Fruit fly (Drosophila melanogaster) whole organism, embryonic: ENCODE data around the gene CG14856.

Experiments
- ATbp ChIP-seq: fragments of 200-800 bp; sonication (Bioruptor generic); optimal IDR thresholded peaks from 2 replicates; lab custom pipeline; 2017; ENCODE audit warnings: missing biosample characterization, mild to moderate bottlenecking, missing genetic modification characterization, missing genetic modification reagents
- Bgb ChIP-seq: fragments of 200-800 bp; sonication (Bioruptor generic); IDR thresholded peaks from 2 replicates; pipeline ENCODE4 v1.3.6; 2022; ENCODE audit warnings: missing biosample characterization, missing genetic modification characterization; ENCODE audit not compliant: partially characterized antibody
- CG1024 ChIP-seq: fragments of 200-800 bp; sonication (Bioruptor generic); IDR thresholded peaks from 2 replicates; pipeline ENCODE4 v1.3.6; 2022; ENCODE audit warnings: missing biosample characterization, missing genetic modification characterization
- CG10366 ChIP-seq: fragments of 200-800 bp; sonication (Bioruptor generic); IDR thresholded peaks from 2 replicates; pipeline ENCODE4 v1.3.6; 2022; ENCODE audit warnings: missing biosample characterization, missing genetic modification characterization
- CG10654 ChIP-seq: fragments of 200-800 bp; sonication (Bioruptor generic); optimal IDR thresholded peaks from 2 replicates; lab custom pipeline; 2016; ENCODE audit warnings: missing biosample characterization, missing genetic modification characterization
- CG11504 ChIP-seq: fragments of 200-800 bp; sonication (Bioruptor generic); optimal IDR thresholded peaks from 3 replicates; lab custom pipeline; 2019; ENCODE audit warnings: missing biosample characterization, mild to moderate bottlenecking, missing genetic modification characterization, moderate library complexity
- CG11560 ChIP-seq: fragments of 200-800 bp; sonication (Bioruptor generic); IDR thresholded peaks from 3 replicates; pipeline ENCODE4 v1.3.6; 2022; ENCODE audit warnings: missing biosample characterization, missing genetic modification characterization
- CG11696 ChIP-seq: fragments of 200-800 bp; sonication (Bioruptor generic); IDR thresholded peaks from 2 replicates; pipeline ENCODE4 v1.3.6; 2022; ENCODE audit warnings: missing biosample characterization, missing genetic modification characterization
- CG12071 ChIP-seq: fragments of 200-800 bp; sonication (Bioruptor generic); optimal IDR thresholded peaks from 3 replicates; lab custom pipeline; 2018; ENCODE audit warnings: missing biosample characterization, mild to moderate bottlenecking, missing genetic modification characterization
- CG12769 ChIP-seq: fragments of 200-800 bp; sonication (Bioruptor generic); optimal IDR thresholded peaks from 2 replicates; lab custom pipeline; 2019; ENCODE audit warnings: missing biosample characterization, mild to moderate bottlenecking, missing genetic modification characterization, moderate library complexity
- CG15601 ChIP-seq: fragments of 200-800 bp; sonication (Bioruptor generic); optimal IDR thresholded peaks from 3 replicates; lab custom pipeline; 2019; ENCODE audit warnings: missing biosample characterization, mild to moderate bottlenecking, missing genetic modification characterization, moderate library complexity
- CG17359 ChIP-seq: fragments of 200-800 bp; sonication (Bioruptor generic); optimal IDR thresholded peaks from 3 replicates; lab custom pipeline; 2018; ENCODE audit warnings: missing biosample characterization, mild to moderate bottlenecking, missing genetic modification characterization, moderate library complexity
- CG17385 ChIP-seq: fragments of 200-800 bp; sonication (Bioruptor generic); optimal IDR thresholded peaks from 3 replicates; lab custom pipeline; 2018; ENCODE audit warnings: missing biosample characterization, mild to moderate bottlenecking, missing genetic modification characterization
- CG2116 ChIP-seq: fragments of 200-800 bp; sonication (Bioruptor generic); optimal IDR thresholded peaks from 3 replicates; lab custom pipeline; 2018; ENCODE audit warnings: missing biosample characterization, mild to moderate bottlenecking, missing genetic modification characterization
- CG2712 ChIP-seq: fragments of 200-800 bp; optimal IDR thresholded peaks from 3 replicates; lab custom pipeline; 2019; ENCODE audit warnings: missing biosample characterization, mild to moderate bottlenecking, missing genetic modification characterization, moderate library complexity
- CG2889 ChIP-seq: fragments of 200-800 bp; sonication (Bioruptor generic); IDR thresholded peaks from 3 replicates; pipeline ENCODE4 v1.3.6; 2022; ENCODE audit warnings: missing biosample characterization, missing genetic modification characterization
- CG31441 ChIP-seq: fragments of 200-800 bp; sonication (Bioruptor generic); IDR thresholded peaks from 2 replicates; pipeline ENCODE4 v1.3.6; 2022; ENCODE audit warnings: missing biosample characterization, missing genetic modification characterization
- CG32532 ChIP-seq: fragments of 200-800 bp; sonication (Bioruptor generic); IDR thresholded peaks from 2 replicates; pipeline ENCODE4 v1.3.6; 2022; ENCODE audit warnings: missing biosample characterization, missing genetic modification characterization
- CG32772 ChIP-seq: fragments of 200-800 bp; sonication (Bioruptor generic); IDR thresholded peaks from 2 replicates; pipeline ENCODE4 v1.3.6; 2022; ENCODE audit warnings: missing biosample characterization, missing genetic modification characterization
- CG4404 ChIP-seq: fragments of 200-800 bp; sonication (Bioruptor generic); IDR thresholded peaks from 2 replicates; pipeline ENCODE4 v1.3.6; 2022; ENCODE audit warnings: missing biosample characterization, missing genetic modification characterization
- CG4730 ChIP-seq: fragments of 200-800 bp; sonication (Bioruptor generic); IDR thresholded peaks from 2 replicates; pipeline ENCODE4 v1.3.6; 2022; ENCODE audit warnings: missing biosample characterization, missing genetic modification characterization
- CG6254 ChIP-seq: fragments of 200-800 bp; sonication (Bioruptor generic); optimal IDR thresholded peaks from 3 replicates; lab custom pipeline; 2017; ENCODE audit warnings: mild to moderate bottlenecking, missing biosample characterization, missing genetic modification reagents, missing genetic modification characterization
- CG6791 ChIP-seq: fragments of 200-800 bp; sonication (Bioruptor generic); IDR thresholded peaks from 3 replicates; pipeline ENCODE4 v1.3.6; 2022; ENCODE audit warnings: missing biosample characterization, missing genetic modification characterization; ENCODE audit not compliant: partially characterized antibody
- CG8944 ChIP-seq: fragments of 200-800 bp; sonication (Bioruptor generic); optimal IDR thresholded peaks from 3 replicates; lab custom pipeline; 2016; ENCODE audit warnings: missing biosample characterization, missing genetic modification characterization
- CG9817 ChIP-seq: fragments of 200-800 bp; sonication (Bioruptor generic); optimal IDR thresholded peaks from 2 replicates; lab custom pipeline; 2018; ENCODE audit warnings: missing biosample characterization, mild to moderate bottlenecking, missing genetic modification characterization, moderate library complexity
- Camta ChIP-seq: fragments of 200-800 bp; sonication (Bioruptor generic); optimal IDR thresholded peaks from 2 replicates; lab custom pipeline; 2016; ENCODE audit warnings: missing biosample characterization, missing genetic modification characterization
- CkIIα-i1 ChIP-seq: fragments of 200-800 bp; sonication (Bioruptor generic); IDR thresholded peaks from 2 replicates; pipeline ENCODE4 v1.3.6; 2022; ENCODE audit warnings: missing biosample characterization, missing genetic modification characterization
- D19A ChIP-seq: fragments of 200-800 bp; optimal IDR thresholded peaks from 3 replicates; lab custom pipeline; 2019; ENCODE audit warnings: missing biosample characterization, mild to moderate bottlenecking, missing genetic modification characterization, moderate library complexity
- Doc3 ChIP-seq: fragments of 200-800 bp; sonication (Bioruptor generic); IDR thresholded peaks from 3 replicates; pipeline ENCODE4 v1.3.6; 2022; ENCODE audit warnings: missing biosample characterization, missing genetic modification characterization; ENCODE audit not compliant: partially characterized antibody
- HHEX ChIP-seq: fragments of 200-800 bp; sonication (Bioruptor generic); optimal IDR thresholded peaks from 3 replicates; lab custom pipeline; 2017; ENCODE audit warnings: missing biosample characterization, mild to moderate bottlenecking, missing genetic modification characterization, missing genetic modification reagents
- Sry-β ChIP-seq: fragments of 200-800 bp; sonication (Bioruptor generic); optimal IDR thresholded peaks from 2 replicates; lab custom pipeline; 2018; ENCODE audit warnings: missing biosample characterization, mild to moderate bottlenecking, missing genetic modification characterization, moderate library complexity
- bcd ChIP-seq: fragments of 200-800 bp; sonication (Bioruptor generic); optimal IDR thresholded peaks from 2 replicates; lab custom pipeline; 2017; ENCODE audit warnings: missing biosample characterization, mild to moderate bottlenecking, missing genetic modification characterization
- cas ChIP-seq: fragments of 200-800 bp; sonication (Bioruptor generic); IDR thresholded peaks from 2 replicates; pipeline ENCODE4 v1.3.6; 2022; ENCODE audit warnings: missing biosample characterization, missing genetic modification characterization
- chinmo ChIP-seq: fragments of 200-800 bp; sonication (Bioruptor generic); IDR thresholded peaks from 4 replicates; pipeline ENCODE4 v1.3.6; 2022; ENCODE audit warnings: missing biosample characterization, missing genetic modification characterization; ENCODE audit not compliant: partially characterized antibody
- corto ChIP-seq: fragments of 200-800 bp; sonication (Bioruptor generic); optimal IDR thresholded peaks from 2 replicates; lab custom pipeline; 2016; ENCODE audit warnings: missing biosample characterization, mild to moderate bottlenecking, missing genetic modification characterization, moderate library complexity
- dmrt11E ChIP-seq: fragments of 200-800 bp; sonication (Bioruptor generic); optimal IDR thresholded peaks from 3 replicates; lab custom pipeline; 2018; ENCODE audit warnings: missing biosample characterization, mild to moderate bottlenecking, missing genetic modification characterization, moderate library complexity
- ken ChIP-seq: fragments of 200-800 bp; sonication (Bioruptor generic); IDR thresholded peaks from 3 replicates; pipeline ENCODE4 v1.3.6; 2022; ENCODE audit warnings: missing biosample characterization, missing genetic modification characterization
- mam ChIP-seq: fragments of 200-800 bp; sonication (Bioruptor generic); optimal IDR thresholded peaks from 3 replicates; lab custom pipeline; 2016; ENCODE audit warnings: missing biosample characterization, missing genetic modification characterization
- pan ChIP-seq, 4 experiments: fragments of >200 bp in 3 of 4; fragments of 200-800 bp in 1 of 4; sonication (Bioruptor generic) in 1 of 4; optimal IDR thresholded peaks in 3 of 4; IDR thresholded peaks in 1 of 4; 2 replicates each; pipeline versions ENCODE4 v1.3.6 to Lab custom; 2017 to 2022; ENCODE audit warnings: missing biosample characterization in 2 of 4, missing genetic modification characterization in 2 of 4, mixed read lengths in 1 of 4
- row ChIP-seq: fragments of 200-800 bp; sonication (Bioruptor generic); IDR thresholded peaks from 3 replicates; pipeline ENCODE4 v1.3.6; 2022; ENCODE audit warnings: missing biosample characterization, missing genetic modification characterization
- slbo ChIP-seq: fragments of 200-800 bp; sonication (Bioruptor generic); IDR thresholded peaks from 2 replicates; pipeline ENCODE4 v1.3.6; 2022; ENCODE audit warnings: missing biosample characterization, missing genetic modification characterization
- sob ChIP-seq: fragments of 200-800 bp; sonication (Bioruptor generic); IDR thresholded peaks from 2 replicates; pipeline ENCODE4 v1.3.6; 2022; ENCODE audit warnings: missing biosample characterization, missing genetic modification characterization
- sqz ChIP-seq: fragments of 200-800 bp; sonication (Bioruptor generic); optimal IDR thresholded peaks from 3 replicates; lab custom pipeline; 2018; ENCODE audit warnings: missing biosample characterization, mild to moderate bottlenecking, missing genetic modification characterization
- ssp ChIP-seq: fragments of 200-800 bp; sonication (Bioruptor generic); IDR thresholded peaks from 2 replicates; pipeline ENCODE4 v1.3.6; 2022; ENCODE audit warnings: missing biosample characterization, missing genetic modification characterization
- sug ChIP-seq: fragments of 200-800 bp; optimal IDR thresholded peaks from 2 replicates; lab custom pipeline; 2019; ENCODE audit warnings: missing biosample characterization, mild to moderate bottlenecking, missing genetic modification characterization, moderate library complexity
- tgo ChIP-seq: fragments of 200-800 bp; sonication (Bioruptor generic); IDR thresholded peaks from 3 replicates; pipeline ENCODE4 v1.3.6; 2022; ENCODE audit warnings: missing biosample characterization, missing genetic modification characterization
- tin ChIP-seq: fragments of 200-800 bp; sonication (Bioruptor generic); optimal IDR thresholded peaks from 3 replicates; lab custom pipeline; 2016; ENCODE audit warnings: missing biosample characterization, missing genetic modification characterization
- zfh2 ChIP-seq: fragments of 200-800 bp; sonication (Bioruptor generic); optimal IDR thresholded peaks from 2 replicates; lab custom pipeline; 2016; ENCODE audit warnings: missing biosample characterization, missing genetic modification characterization

Gene CG14856

DNA sequence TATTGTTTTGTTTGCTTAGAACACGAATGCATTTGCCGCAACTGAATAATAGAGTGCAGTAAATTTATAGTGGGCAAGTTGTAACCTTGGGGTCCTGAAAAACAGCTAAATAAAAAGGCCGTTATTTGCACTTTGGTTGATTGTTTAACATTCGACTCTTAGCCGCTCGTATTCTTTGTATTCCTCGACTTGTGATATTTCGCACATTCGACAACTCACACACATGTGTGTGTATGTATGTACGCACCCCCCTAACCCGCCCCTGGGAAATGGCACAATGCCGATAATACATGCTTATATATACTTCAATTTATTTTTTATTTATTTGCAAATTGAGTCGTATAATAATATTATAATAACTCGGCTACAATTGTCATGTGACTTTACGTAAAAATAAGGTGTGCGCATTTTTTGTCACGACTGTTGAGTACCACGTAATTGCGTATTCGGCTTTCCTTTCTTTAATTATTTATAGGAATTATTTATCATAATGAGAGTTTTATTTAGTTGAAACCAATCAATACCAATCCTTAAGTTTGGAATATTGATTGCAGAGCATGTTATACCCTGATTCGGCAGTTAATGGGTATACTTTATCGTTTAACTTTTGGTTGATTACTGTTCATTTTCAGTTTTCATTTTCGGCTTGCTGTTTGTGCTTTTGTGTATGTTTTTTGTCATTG is 43.8 kb upstream of the CG14856 start:
- TF ChIP-seq CG17385 (GFP tag; lab: Kevin White, UChicago) = peak; percentile 8
- no peak for TF ChIP-seq pan (optimal IDR thresholded peaks at IDR 0.05; lab: Kevin White, UChicago)
- TF ChIP-seq pan (GFP tag; optimal IDR thresholded peaks at IDR 0.05 in 1 of 2, IDR thresholded peaks at IDR 0.05 in 1 of 2) = peak in 1 of 2 experiments; percentile 62
- TF ChIP-seq CG2116 (GFP tag; lab: Kevin White, UChicago) = no peak
- no peak for TF ChIP-seq Bgb (GFP tag; lab: Robert Waterston, UW)
- TF ChIP-seq CG4730 = 0 out of 2 replicates have a peak, but pooled peaks have one; percentile 22
- peak; percentile 45; the same call in 1 of the 3 replicates for TF ChIP-seq ken (GFP tag; lab: Robert Waterston, UW)
- TF ChIP-seq CG11504 (tag; lab: Kevin White, UChicago) = peak; percentile 70
- peak; percentile 37 for TF ChIP-seq mam (GFP tag; lab: Kevin White, UChicago)
- peak; percentile 3 for TF ChIP-seq CG12071 (GFP tag; lab: Kevin White, UChicago)
- TF ChIP-seq CG32532 (GFP tag; lab: Robert Waterston, UW) = peak; percentile 57; the same call in 1 of the 2 replicates
- TF ChIP-seq slbo (GFP tag; lab: Robert Waterston, UW) = peak; percentile 70
- TF ChIP-seq chinmo = no peak
- TF ChIP-seq tgo (GFP tag; lab: Robert Waterston, UW) = peak; percentile 53; the same call in 1 of the 3 replicates
- 0 out of 3 replicates have a peak, but pooled peaks have one; percentile 32 for TF ChIP-seq CG2889
- TF ChIP-seq zfh2 (GFP tag; lab: Kevin White, UChicago) = no peak
- no peak for TF ChIP-seq tin
- peak; percentile 17 for TF ChIP-seq CG12769 (tag; lab: Kevin White, UChicago)
- TF ChIP-seq bcd (GFP tag; lab: Kevin White, UChicago) = peak; percentile 7
- TF ChIP-seq CG6791 (GFP tag; lab: Robert Waterston, UW) = no peak
- TF ChIP-seq corto (GFP tag; lab: Kevin White, UChicago) = peak; percentile 77
- no peak for TF ChIP-seq Doc3 (GFP tag; lab: Robert Waterston, UW)
- TF ChIP-seq CG10654 (GFP tag; lab: Kevin White, UChicago) = peak; percentile 12
- TF ChIP-seq dmrt11E = no peak
- TF ChIP-seq CG1024 (GFP tag; lab: Robert Waterston, UW) = 0 out of 2 replicates have a peak, but pooled peaks have one; percentile 29
- TF ChIP-seq CG8944 (GFP tag; lab: Kevin White, UChicago) = no peak
- TF ChIP-seq Camta (GFP tag; lab: Kevin White, UChicago) = no peak
- no peak for TF ChIP-seq CG6254 (GFP tag; lab: Kevin White, UChicago)
- TF ChIP-seq CG31441 (GFP tag; lab: Robert Waterston, UW) = peak; percentile 36; the same call in 1 of the 2 replicates
- peak; percentile 20 for TF ChIP-seq D19A (tag; lab: Kevin White, UChicago)
- TF ChIP-seq cas (GFP tag; lab: Robert Waterston, UW) = 0 out of 2 replicates have a peak, but pooled peaks have one; percentile 33
- peak; percentile 50; the same call in 1 of the 2 replicates for TF ChIP-seq sob
- peak; percentile 49; the same call in 1 of the 2 replicates for TF ChIP-seq CG10366 (GFP tag; lab: Robert Waterston, UW)
- TF ChIP-seq CG4404 = no peak
- TF ChIP-seq CG11696 (GFP tag; lab: Robert Waterston, UW) = 0 out of 2 replicates have a peak, but pooled peaks have one; percentile 11
- TF ChIP-seq HHEX = peak; percentile 6
- 0 out of 2 replicates have a peak, but pooled peaks have one; percentile 10 for TF ChIP-seq CG32772 (GFP tag; lab: Robert Waterston, UW)
- peak; percentile 23 for TF ChIP-seq CG2712 (tag; lab: Kevin White, UChicago)
- TF ChIP-seq ATbp = peak; percentile 1
- TF ChIP-seq CG11560 (tag; lab: Robert Waterston, UW) = no peak
- TF ChIP-seq CG9817 (tag; lab: Kevin White, UChicago) = peak; percentile 0
- no peak for TF ChIP-seq Sry-β (GFP tag; lab: Kevin White, UChicago)
- TF ChIP-seq sug (tag; lab: Kevin White, UChicago) = no peak
- TF ChIP-seq row = peak; percentile 70
- TF ChIP-seq CkIIα-i1 = no peak
- no peak for TF ChIP-seq ssp
- no peak for TF ChIP-seq CG15601 (tag; lab: Kevin White, UChicago)
- peak; percentile 54 for TF ChIP-seq CG17359 (tag; lab: Kevin White, UChicago)
- no peak for TF ChIP-seq sqz (GFP tag; lab: Kevin White, UChicago)
